Fruit fly (Drosophila melanogaster) whole organism, prepupa: Measurements from ENCODE around the gene HipHop.
A peak's percentile ranks its signal among the peaks of the same experiment; 100 is the strongest.

Experiments used
- Blimp-1 ChIP-seq: fragments of 200-800 bp; sonication (Bioruptor generic); optimal IDR thresholded peaks from 3 replicates; lab custom pipeline; 2017; ENCODE audit warnings: missing biosample characterization, missing genetic modification characterization, mild to moderate bottlenecking, moderate library complexity, missing genetic modification reagents
- CG10631 ChIP-seq: fragments of 200-800 bp; sonication (Bioruptor generic); optimal IDR thresholded peaks from 2 replicates; lab custom pipeline; 2016; ENCODE audit warnings: missing biosample characterization, missing genetic modification characterization
- CG10669 ChIP-seq: fragments of 200-800 bp; sonication (Bioruptor generic); optimal IDR thresholded peaks from 3 replicates; lab custom pipeline; 2018; ENCODE audit warnings: missing biosample characterization, mild to moderate bottlenecking, missing genetic modification characterization, moderate library complexity
- CG11294 ChIP-seq: fragments of 200-800 bp; sonication (Bioruptor generic); IDR thresholded peaks from 2 replicates; pipeline ENCODE4 v1.3.6; 2022; ENCODE audit warnings: missing biosample characterization, missing genetic modification characterization
- CG11762 ChIP-seq: fragments of 200-800 bp; sonication (Bioruptor generic); optimal IDR thresholded peaks from 3 replicates; lab custom pipeline; 2016; ENCODE audit warnings: missing biosample characterization, missing genetic modification characterization; ENCODE audit not compliant: insufficient read depth
- CG15336 ChIP-seq: fragments of 200-800 bp; sonication (Bioruptor generic); IDR thresholded peaks from 2 replicates; pipeline ENCODE4 v1.3.6; 2022; ENCODE audit warnings: missing biosample characterization, missing genetic modification characterization
- CG1621 ChIP-seq: fragments of 200-800 bp; sonication (Bioruptor generic); optimal IDR thresholded peaks from 3 replicates; lab custom pipeline; 2018; ENCODE audit warnings: missing biosample characterization, mild to moderate bottlenecking, missing genetic modification characterization
- CG16779 ChIP-seq: fragments of 200-800 bp; sonication (Bioruptor generic); optimal IDR thresholded peaks from 3 replicates; lab custom pipeline; 2017; ENCODE audit warnings: missing biosample characterization, mild to moderate bottlenecking, missing genetic modification characterization
- CG3032 ChIP-seq: fragments of 200-800 bp; optimal IDR thresholded peaks from 2 replicates; lab custom pipeline; 2019; ENCODE audit warnings: missing biosample characterization, mild to moderate bottlenecking, missing genetic modification characterization, moderate library complexity
- CG31627 ChIP-seq: fragments of 200-800 bp; sonication (Bioruptor generic); optimal IDR thresholded peaks from 3 replicates; lab custom pipeline; 2016; ENCODE audit warnings: missing biosample characterization, missing genetic modification characterization
- CG32006 ChIP-seq: fragments of 200-800 bp; sonication (Bioruptor generic); optimal IDR thresholded peaks from 3 replicates; lab custom pipeline; 2017; ENCODE audit warnings: missing biosample characterization, mild to moderate bottlenecking, missing genetic modification characterization
- CG3919 ChIP-seq: fragments of 200-800 bp; sonication (Bioruptor generic); optimal IDR thresholded peaks from 3 replicates; lab custom pipeline; 2016; ENCODE audit warnings: missing biosample characterization, missing genetic modification characterization
- CG6163 ChIP-seq: fragments of 200-800 bp; sonication (Bioruptor generic); IDR thresholded peaks from 3 replicates; pipeline ENCODE4 v1.3.6; 2022; ENCODE audit warnings: missing biosample characterization, missing genetic modification characterization
- CG6792 ChIP-seq: fragments of 200-800 bp; sonication (Bioruptor generic); optimal IDR thresholded peaks from 3 replicates; lab custom pipeline; 2016; ENCODE audit warnings: missing biosample characterization, missing genetic modification characterization
- CG6808 ChIP-seq: fragments of 200-800 bp; sonication (Bioruptor generic); optimal IDR thresholded peaks from 3 replicates; lab custom pipeline; 2017; ENCODE audit warnings: missing biosample characterization, missing genetic modification characterization, mild to moderate bottlenecking, moderate library complexity, missing genetic modification reagents
- CG6854 ChIP-seq: fragments of 200-800 bp; sonication (Bioruptor generic); optimal IDR thresholded peaks from 2 replicates; lab custom pipeline; 2017; ENCODE audit warnings: missing biosample characterization, mild to moderate bottlenecking, missing genetic modification characterization
- CG7368 ChIP-seq: fragments of 200-800 bp; sonication (Bioruptor generic); optimal IDR thresholded peaks from 3 replicates; lab custom pipeline; 2016; ENCODE audit warnings: missing biosample characterization, missing genetic modification characterization
- CG8119 ChIP-seq: fragments of 200-800 bp; sonication (Bioruptor generic); IDR thresholded peaks from 3 replicates; pipeline ENCODE4 v1.3.6; 2022; ENCODE audit warnings: missing biosample characterization, missing genetic modification characterization
- CG8319 ChIP-seq: fragments of 200-800 bp; sonication (Bioruptor generic); optimal IDR thresholded peaks from 3 replicates; lab custom pipeline; 2016; ENCODE audit warnings: missing biosample characterization, missing genetic modification characterization
- CG8632 ChIP-seq: fragments of 200-800 bp; sonication (Bioruptor generic); optimal IDR thresholded peaks from 3 replicates; lab custom pipeline; 2016; ENCODE audit warnings: missing biosample characterization, missing genetic modification characterization
- CG9139 ChIP-seq: fragments of 200-800 bp; sonication (Bioruptor generic); optimal IDR thresholded peaks from 3 replicates; lab custom pipeline; 2017; ENCODE audit warnings: missing biosample characterization, mild to moderate bottlenecking, missing genetic modification characterization
- Eip75B ChIP-seq: fragments of 200-800 bp; sonication (Bioruptor generic); optimal IDR thresholded peaks from 3 replicates; lab custom pipeline; 2016; ENCODE audit warnings: missing biosample characterization, missing genetic modification characterization
- Eip78C ChIP-seq: fragments of 200-800 bp; sonication (Bioruptor generic); peaks from one replicate; lab custom pipeline; 2016; ENCODE audit warnings: missing biosample characterization, missing genetic modification characterization
- Eip93F ChIP-seq: fragments of 200-800 bp; sonication (Bioruptor generic); optimal IDR thresholded peaks from 2 replicates; lab custom pipeline; 2016; ENCODE audit warnings: missing biosample characterization, mild to moderate bottlenecking, missing genetic modification characterization
- Ets21C ChIP-seq: fragments of 200-800 bp; sonication (Bioruptor generic); optimal IDR thresholded peaks from 3 replicates; lab custom pipeline; 2016; ENCODE audit warnings: missing biosample characterization, missing genetic modification characterization
- Ets96B ChIP-seq: fragments of 200-800 bp; optimal IDR thresholded peaks from 2 replicates; lab custom pipeline; 2019; ENCODE audit warnings: missing biosample characterization, mild to moderate bottlenecking, missing genetic modification characterization, moderate library complexity
- Gug ChIP-seq: fragments of 200-800 bp; sonication (Bioruptor generic); IDR thresholded peaks from 2 replicates; pipeline ENCODE4 v1.3.6; 2022; ENCODE audit warnings: missing biosample characterization, missing genetic modification characterization
- Hr38 ChIP-seq: sonication (Bioruptor generic); optimal IDR thresholded peaks from 2 replicates; lab custom pipeline; 2016; ENCODE audit warnings: missing biosample characterization, missing genetic modification characterization
- Hr39 ChIP-seq: fragments of 200-800 bp; sonication (Bioruptor generic); optimal IDR thresholded peaks from 2 replicates; lab custom pipeline; 2016; ENCODE audit warnings: missing biosample characterization, missing genetic modification characterization
- Hr4 ChIP-seq: fragments of 200-800 bp; sonication (Bioruptor generic); optimal IDR thresholded peaks from 3 replicates; lab custom pipeline; 2016; ENCODE audit warnings: missing biosample characterization, missing genetic modification characterization
- Lpt ChIP-seq: fragments of 200-800 bp; sonication (Bioruptor generic); optimal IDR thresholded peaks from 3 replicates; lab custom pipeline; 2016; ENCODE audit warnings: missing biosample characterization, missing genetic modification characterization
- OdsH ChIP-seq: fragments of 200-800 bp; sonication (Bioruptor generic); optimal IDR thresholded peaks from 3 replicates; lab custom pipeline; 2016; ENCODE audit warnings: missing biosample characterization, missing genetic modification characterization
- Smox ChIP-seq: fragments of 200-800 bp; sonication (Bioruptor generic); optimal IDR thresholded peaks from 3 replicates; lab custom pipeline; 2016; ENCODE audit warnings: missing biosample characterization, missing genetic modification characterization
- Sox102F ChIP-seq: fragments of 200-800 bp; sonication (Bioruptor generic); optimal IDR thresholded peaks from 2 replicates; lab custom pipeline; 2016; ENCODE audit warnings: missing biosample characterization, mild to moderate bottlenecking, missing genetic modification characterization
- Sox14 ChIP-seq: fragments of 200-800 bp; sonication (Bioruptor generic); optimal IDR thresholded peaks from 3 replicates; lab custom pipeline; 2016; ENCODE audit warnings: missing biosample characterization, missing genetic modification characterization
- Sox15 ChIP-seq: fragments of 200-800 bp; sonication (Bioruptor generic); optimal IDR thresholded peaks from 3 replicates; lab custom pipeline; 2016; ENCODE audit warnings: missing biosample characterization, missing genetic modification characterization
- achi ChIP-seq: fragments of 200-800 bp; sonication (Bioruptor generic); optimal IDR thresholded peaks from 3 replicates; lab custom pipeline; 2016; ENCODE audit warnings: missing biosample characterization, missing genetic modification characterization
- acj6 ChIP-seq: fragments of 200-800 bp; sonication (Bioruptor generic); optimal IDR thresholded peaks from 3 replicates; lab custom pipeline; 2016; ENCODE audit warnings: missing biosample characterization, missing genetic modification characterization
- dac ChIP-seq: fragments of 200-800 bp; sonication (Bioruptor generic); optimal IDR thresholded peaks from 2 replicates; lab custom pipeline; 2017; ENCODE audit warnings: missing biosample characterization, mild to moderate bottlenecking, missing genetic modification characterization
- dsx ChIP-seq: fragments of 200-800 bp; optimal IDR thresholded peaks from 3 replicates; lab custom pipeline; 2019; ENCODE audit warnings: missing biosample characterization, mild to moderate bottlenecking, missing genetic modification characterization, moderate library complexity; ENCODE audit not compliant: poor library complexity, severe bottlenecking
- eg ChIP-seq: fragments of 200-800 bp; sonication (Bioruptor generic); IDR thresholded peaks from 3 replicates; pipeline ENCODE4 v1.3.6; 2022; ENCODE audit warnings: missing biosample characterization, missing genetic modification characterization
- esn ChIP-seq: fragments of 200-800 bp; sonication (Bioruptor generic); optimal IDR thresholded peaks from 2 replicates; lab custom pipeline; 2016; ENCODE audit warnings: missing biosample characterization, mild to moderate bottlenecking, missing genetic modification characterization, moderate library complexity
- fd59A ChIP-seq: fragments of 200-800 bp; sonication (Bioruptor generic); optimal IDR thresholded peaks from 2 replicates; lab custom pipeline; 2017; ENCODE audit warnings: missing biosample characterization, mild to moderate bottlenecking, missing genetic modification characterization, missing genetic modification reagents
- fd85E ChIP-seq: fragments of 200-800 bp; sonication (Bioruptor generic); optimal IDR thresholded peaks from 3 replicates; lab custom pipeline; 2016; ENCODE audit warnings: missing biosample characterization, missing genetic modification characterization
- fkh ChIP-seq: fragments of 200-800 bp; sonication (Bioruptor generic); optimal IDR thresholded peaks from 3 replicates; lab custom pipeline; 2017; ENCODE audit warnings: missing biosample characterization, mild to moderate bottlenecking, missing genetic modification characterization, moderate library complexity
- lz ChIP-seq: fragments of 200-800 bp; sonication (Bioruptor generic); optimal IDR thresholded peaks from 3 replicates; lab custom pipeline; 2016; ENCODE audit warnings: missing biosample characterization, missing genetic modification characterization
- salr ChIP-seq, 2 experiments: fragments of 200-800 bp; sonication (Bioruptor generic); optimal IDR thresholded peaks; 3 replicates each; lab custom pipeline; 2016 to 2018; ENCODE audit warnings: missing biosample characterization in 2 of 2, missing genetic modification characterization in 2 of 2, mild to moderate bottlenecking in 1 of 2
- spab ChIP-seq: fragments of 200-800 bp; sonication (Bioruptor generic); optimal IDR thresholded peaks from 2 replicates; lab custom pipeline; 2017; ENCODE audit warnings: missing biosample characterization, mild to moderate bottlenecking, missing genetic modification characterization, missing genetic modification reagents
- ss ChIP-seq, 2 experiments: fragments of 200-800 bp; sonication (Bioruptor generic); optimal IDR thresholded peaks; 2 replicates in 1 of 2; 3 replicates in 1 of 2; lab custom pipeline; 2017 to 2018; ENCODE audit warnings: mild to moderate bottlenecking in 2 of 2, missing biosample characterization in 2 of 2, missing genetic modification characterization in 2 of 2, moderate library complexity in 1 of 2
- svp ChIP-seq: fragments of 200-800 bp; sonication (Bioruptor generic); peaks from one replicate; lab custom pipeline; 2016; ENCODE audit warnings: missing biosample characterization, missing genetic modification characterization
- topi ChIP-seq: fragments of 200-800 bp; sonication (Bioruptor generic); optimal IDR thresholded peaks from 3 replicates; lab custom pipeline; 2016; ENCODE audit warnings: missing biosample characterization, missing genetic modification characterization

The HipHop gene

DNA sequence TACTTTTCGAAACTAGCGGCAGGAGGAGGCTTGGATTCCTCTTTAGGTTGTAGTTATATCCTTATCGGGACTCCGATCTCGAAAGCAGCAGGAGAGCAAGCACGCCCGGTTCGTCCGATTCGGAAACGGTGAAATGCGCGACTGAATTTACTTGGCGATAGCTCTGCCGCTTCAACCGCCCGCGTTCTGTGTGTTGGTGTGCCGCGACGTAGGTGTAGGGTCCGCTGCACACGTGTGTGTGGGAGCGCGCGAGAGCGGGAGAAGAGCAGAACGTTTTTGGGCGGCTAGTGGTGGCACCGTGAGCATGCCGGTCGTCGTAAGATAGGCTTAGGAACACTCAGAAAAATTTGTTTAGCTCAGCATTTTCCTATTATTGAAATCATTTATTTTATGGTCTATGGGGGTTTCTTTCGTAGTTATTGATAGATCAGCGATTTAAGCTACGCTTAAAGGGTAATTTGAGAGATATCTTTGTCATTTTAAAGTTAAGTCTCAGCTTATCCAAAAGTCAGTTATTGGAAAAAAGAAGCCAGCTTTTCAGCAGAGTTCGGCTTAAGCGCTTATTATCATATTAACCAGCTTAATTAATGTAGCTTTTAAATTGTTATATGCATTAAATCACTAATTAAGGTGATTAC is 19.5 kb downstream of the HipHop start:
- TF ChIP-seq lz (GFP tag; lab: Kevin White, UChicago) (peak; percentile 59), CG10669 (peak; percentile 1), svp (GFP tag; lab: Kevin White, UChicago) (peak; percentile 63), CG16779 (tag; lab: Kevin White, UChicago) (no peak), CG6854 (GFP tag; lab: Kevin White, UChicago) (peak; percentile 67), Ets21C (peak; percentile 18), CG9139 (GFP tag; lab: Kevin White, UChicago) (peak; percentile 1), Ets96B (tag; lab: Kevin White, UChicago) (peak; percentile 30), fd59A (GFP tag; lab: Kevin White, UChicago) (no peak), Lpt (no peak), CG8319 (GFP tag; lab: Kevin White, UChicago) (no peak), OdsH (GFP tag; lab: Kevin White, UChicago) (peak; percentile 49), CG8632 (GFP tag; lab: Kevin White, UChicago) (no peak), CG10631 (peak; percentile 40), CG3919 (GFP tag; lab: Kevin White, UChicago) (peak; percentile 36), Sox102F (GFP tag; lab: Kevin White, UChicago) (peak; percentile 37), fkh (GFP tag; lab: Kevin White, UChicago) (peak; percentile 57), eg (GFP tag; lab: Robert Waterston, UW) (no peak), Hr4 (GFP tag; lab: Kevin White, UChicago) (peak; percentile 52), dsx (GFP tag; lab: Kevin White, UChicago) (peak; percentile 14), CG6792 (GFP tag; lab: Kevin White, UChicago) (peak; percentile 32), Smox (GFP tag; lab: Kevin White, UChicago) (peak; percentile 51), acj6 (GFP tag; lab: Kevin White, UChicago) (peak; percentile 46), CG11762 (GFP tag; lab: Kevin White, UChicago) (no peak), CG11294 (no peak), achi (GFP tag; lab: Kevin White, UChicago) (peak; percentile 36), CG8119 (GFP tag; lab: Robert Waterston, UW) (no peak), CG6163 (GFP tag; lab: Robert Waterston, UW) (no peak), Eip75B (no peak), Eip78C (peak; percentile 64), ss (GFP tag; optimal IDR thresholded peaks at IDR 0.05; lab: Kevin White, UChicago) (peak in 1 of 2 experiments; percentile 26), CG1621 (no peak), salr (GFP tag; optimal IDR thresholded peaks at IDR 0.05; lab: Kevin White, UChicago) (peak in 1 of 2 experiments; percentile 45), CG6808 (GFP tag; lab: Kevin White, UChicago) (peak; percentile 35), CG3032 (tag; lab: Kevin White, UChicago) (no peak), fd85E (GFP tag; lab: Kevin White, UChicago) (peak; percentile 42), Sox15 (GFP tag; lab: Kevin White, UChicago) (peak; percentile 38), Hr38 (GFP tag; lab: Kevin White, UChicago) (no peak), Gug (GFP tag; lab: Robert Waterston, UW) (no peak), Hr39 (GFP tag; lab: Kevin White, UChicago) (peak; percentile 55), Eip93F (GFP tag; lab: Kevin White, UChicago) (no peak), CG31627 (GFP tag; lab: Kevin White, UChicago) (peak; percentile 55), Blimp-1 (GFP tag; lab: Kevin White, UChicago) (no peak), CG15336 (GFP tag; lab: Robert Waterston, UW) (no peak), dac (no peak), spab (GFP tag; lab: Kevin White, UChicago) (no peak), CG32006 (GFP tag; lab: Kevin White, UChicago) (peak; percentile 69), topi (GFP tag; lab: Kevin White, UChicago) (peak; percentile 40), esn (GFP tag; lab: Kevin White, UChicago) (peak; percentile 57), Sox14 (GFP tag; lab: Kevin White, UChicago) (no peak), CG7368 (no peak)
